Worm (Caenorhabditis elegans): ENCODE measurements around the gene str-164.

The str-164 gene

ce11 chrIV:4993128-4993527 is 32.6 kb downstream of the str-164 start:
- no peak for TF ChIP-seq pha-2 (tag; optimal IDR thresholded peaks at IDR 0.05)
- no peak for TF ChIP-seq ceh-14 (tag; optimal IDR thresholded peaks at IDR 0.05)
- no peak for TF ChIP-seq ceh-6 (GFP tag; optimal IDR thresholded peaks at IDR 0.05)
- no peak for TF ChIP-seq ceh-34 (tag; optimal IDR thresholded peaks at IDR 0.05)
- TF ChIP-seq K02D7.2 (tag; optimal IDR thresholded peaks at IDR 0.05) = no peak
- TF ChIP-seq nfya-1 (tag; optimal IDR thresholded peaks at IDR 0.05) = no peak
- TF ChIP-seq F13H6.1 (tag; optimal IDR thresholded peaks at IDR 0.05) = no peak
- no peak for TF ChIP-seq ceh-24 (tag; optimal IDR thresholded peaks at IDR 0.05)
- TF ChIP-seq mec-3 (tag; optimal IDR thresholded peaks at IDR 0.05; ENCODE audit: borderline replicate concordance) = no peak
- no peak for TF ChIP-seq ceh-18 (tag; optimal IDR thresholded peaks at IDR 0.05)
- TF ChIP-seq hlh-8 (tag; optimal IDR thresholded peaks at IDR 0.05) = no peak

ce11 chrIV:4995842-4996241 is 35.3 kb downstream of the str-164 start, which contains the start of gene ssq-2:
ssq-2 (plus strand) TSS chrIV:4996142.
- TF ChIP-seq ceh-14 (tag; optimal IDR thresholded peaks at IDR 0.05) (no peak), tbx-2 (tag; optimal IDR thresholded peaks at IDR 0.05) (no peak)

DNA sequence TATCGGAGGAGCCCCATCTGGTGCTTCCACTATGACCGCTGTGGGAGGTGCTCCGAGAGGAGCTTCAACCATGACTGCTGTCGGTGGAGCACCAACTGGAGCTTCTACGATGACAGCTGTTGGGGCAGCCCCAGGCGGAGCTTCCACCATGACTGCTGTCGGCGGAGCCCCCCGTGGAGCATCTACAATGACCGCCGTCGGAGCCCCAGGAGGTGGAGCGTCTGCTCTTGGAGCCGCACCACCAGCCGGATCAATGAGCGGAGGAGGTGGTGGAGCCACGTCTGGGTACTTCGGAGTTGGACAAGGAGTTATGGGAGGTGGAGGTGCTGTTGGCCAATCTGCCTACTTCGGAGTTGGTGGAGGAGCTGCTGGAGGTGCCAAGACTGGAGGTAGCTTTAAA is 36.4 kb downstream of the str-164 start:
- TF ChIP-seq ref-2 (tag; optimal IDR thresholded peaks at IDR 0.05) (peak; percentile 4), F13H6.1 (tag; optimal IDR thresholded peaks at IDR 0.05) (no peak)

ce11 chrIV:5002448-5002847 is 41.9 kb downstream of the str-164 start, which contains the start of gene pes-1:
pes-1 (plus strand) TSS chrIV:5002748.
- TF ChIP-seq mec-3 (tag; optimal IDR thresholded peaks at IDR 0.05; ENCODE audit: borderline replicate concordance) = no peak
- no peak for TF ChIP-seq ttx-3 (tag; optimal IDR thresholded peaks at IDR 0.05)
- no peak for TF ChIP-seq syd-9 (tag; optimal IDR thresholded peaks at IDR 0.05)

DNA sequence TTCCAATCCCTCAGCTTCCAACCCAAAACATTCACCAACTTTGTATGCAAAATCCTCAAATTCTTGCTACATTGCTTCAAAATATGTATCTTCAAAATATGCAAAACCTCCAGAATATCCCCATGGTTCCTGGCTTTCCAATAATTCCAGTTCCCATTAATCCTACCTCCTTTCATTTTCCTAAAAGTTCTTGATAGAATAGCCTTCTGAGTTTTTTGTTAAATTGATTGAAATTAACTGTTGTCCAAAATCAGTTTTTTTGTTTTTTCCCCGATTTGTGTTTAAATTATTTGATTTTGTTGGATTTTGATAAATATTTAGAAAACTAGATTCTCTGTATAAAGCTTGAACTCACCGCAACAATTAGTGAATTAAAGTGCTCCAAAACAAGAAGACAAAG is 44.6 kb downstream of the str-164 start:
- TF ChIP-seq pha-4 (tag; optimal IDR thresholded peaks at IDR 0.05) (no peak), hlh-30 (tag; optimal IDR thresholded peaks at IDR 0.05; ENCODE audit: insufficient read depth) (no peak), mec-3 (tag; optimal IDR thresholded peaks at IDR 0.05; ENCODE audit: borderline replicate concordance) (no peak), che-1 (tag; optimal IDR thresholded peaks at IDR 0.05) (no peak), nhr-232 (tag; optimal IDR thresholded peaks at IDR 0.05) (no peak), ceh-19 (GFP tag; optimal IDR thresholded peaks at IDR 0.05) (no peak), pha-2 (tag; optimal IDR thresholded peaks at IDR 0.05) (no peak), hlh-15 (tag; optimal IDR thresholded peaks at IDR 0.05) (no peak)

DNA sequence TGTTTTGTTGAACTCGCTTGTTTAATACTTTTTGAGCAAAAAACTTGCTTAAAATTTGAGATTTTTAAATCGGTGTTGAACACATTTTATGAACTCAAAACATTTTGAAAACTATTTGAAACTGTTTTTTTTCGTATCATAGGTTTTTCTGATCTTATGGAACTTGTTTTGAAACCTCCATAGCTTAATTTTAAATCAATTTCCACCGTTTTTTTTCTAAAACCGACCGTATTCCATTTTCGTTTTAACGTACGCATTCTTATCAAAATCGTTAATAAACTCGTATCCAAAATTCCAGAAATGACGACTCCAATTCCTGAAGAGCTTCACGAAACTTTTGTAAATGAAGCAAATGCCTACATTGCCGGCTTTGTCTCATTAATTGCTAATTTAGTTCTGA is 47.8 kb downstream of the str-164 start, which contains the start of gene srm-2:
srm-2 (plus strand) TSS at position 301 of the 400 bp plus-strand sequence.
- TF ChIP-seq K02D7.2 (tag; optimal IDR thresholded peaks at IDR 0.05) (no peak), ceh-6 (GFP tag; optimal IDR thresholded peaks at IDR 0.05) (no peak), C08G9.2 (tag; optimal IDR thresholded peaks at IDR 0.05) (no peak), sox-2 (GFP tag; IDR thresholded peaks at IDR 0.05) (no peak), ceh-22 (tag; optimal IDR thresholded peaks at IDR 0.05) (no peak), sox-4 (tag; optimal IDR thresholded peaks at IDR 0.05) (no peak), tbx-2 (tag; optimal IDR thresholded peaks at IDR 0.05) (no peak), unc-55 (GFP tag; optimal IDR thresholded peaks at IDR 0.05) (no peak), ceh-34 (tag; optimal IDR thresholded peaks at IDR 0.05) (no peak)

ce11 chrIV:5012241-5012640 is 51.7 kb downstream of the str-164 start, which contains the start of gene srm-1:
srm-1 (plus strand) TSS chrIV:5012541.
- TF ChIP-seq sdc-2 (tag; optimal IDR thresholded peaks at IDR 0.05) (no peak), hlh-8 (tag; optimal IDR thresholded peaks at IDR 0.05) (no peak), dve-1 (tag; optimal IDR thresholded peaks at IDR 0.05) (no peak), ceh-45 (GFP tag; IDR thresholded peaks at IDR 0.05) (no peak), dmd-4 (tag; optimal IDR thresholded peaks at IDR 0.05; ENCODE audit: borderline replicate concordance) (no peak), pha-4 (tag; optimal IDR thresholded peaks at IDR 0.05) (no peak), pat-9 (tag; optimal IDR thresholded peaks at IDR 0.05) (no peak), elt-2 (tag; optimal IDR thresholded peaks at IDR 0.05) (no peak), ceh-2 (tag; optimal IDR thresholded peaks at IDR 0.05) (no peak), fkh-10 (GFP tag; optimal IDR thresholded peaks at IDR 0.05) (no peak), ceh-14 (tag; optimal IDR thresholded peaks at IDR 0.05) (no peak), ama-1 (optimal IDR thresholded peaks at IDR 0.05) (no peak), hlh-13 (GFP tag; optimal IDR thresholded peaks at IDR 0.05) (no peak)

Measured in whole organism, late embryonic.